Fruit fly (Drosophila melanogaster): ENCODE results near the gene Clic.

dm6 chrX:13786037-13786667 is 36.0 kb downstream of the Clic start:
- TF ChIP-seq CTCF (optimal IDR thresholded peaks at IDR 0.05) (no peak), CG8478 (optimal IDR thresholded peaks at IDR 0.05) (no peak)
